Worm (Caenorhabditis elegans): Measurements from ENCODE around the gene F10D7.11.

The F10D7.11 gene

ce11 chrX:17396456-17396855 lies 33.8 kb downstream of the F10D7.11 start, which contains the start of the genes vap-1 and F11C7.2:
Gene vap-1, minus strand, starts transcription at chrX:17396556.
Gene F11C7.2, plus strand, starts transcription at chrX:17396814.
- TF ChIP-seq efl-1 (optimal IDR thresholded peaks at IDR 0.05) (no peak), efl-1 (GFP tag; optimal IDR thresholded peaks at IDR 0.05 in 1 of 2) (peak in 1 of 2 experiments; percentile 24), hpl-2 (GFP tag; optimal IDR thresholded peaks at IDR 0.05) (no peak), fkh-8 (tag; optimal IDR thresholded peaks at IDR 0.05) (no peak), C16A3.4 (tag; optimal IDR thresholded peaks at IDR 0.05) (no peak), skn-1 (tag; optimal IDR thresholded peaks at IDR 0.05) (no peak), snu-23 (GFP tag; optimal IDR thresholded peaks at IDR 0.05) (peak; percentile 24), ceh-82 (tag; optimal IDR thresholded peaks at IDR 0.05) (no peak), hlh-4 (tag; optimal IDR thresholded peaks at IDR 0.05) (no peak), nhr-85 (tag) (no peak), C04F5.9 (tag; optimal IDR thresholded peaks at IDR 0.05) (no peak), zag-1 (tag; optimal IDR thresholded peaks at IDR 0.05) (no peak)

ce11 chrX:17398293-17398692 lies 35.7 kb downstream of the F10D7.11 start, which contains the start of gene F11C7.7:
Gene F11C7.7, plus strand, starts transcription at chrX:17398593.
- no peak for TF ChIP-seq mdl-1 (tag; optimal IDR thresholded peaks at IDR 0.05)

- TF ChIP-seq tbx-2 (tag; optimal IDR thresholded peaks at IDR 0.05) (no peak), snpc-4 (tag; optimal IDR thresholded peaks at IDR 0.05) (no peak), nhr-77 (tag; optimal IDR thresholded peaks at IDR 0.05) (no peak), ama-1 (optimal IDR thresholded peaks at IDR 0.05) (no peak), rnt-1 (tag; optimal IDR thresholded peaks at IDR 0.05) (no peak), isw-1 (GFP tag; IDR thresholded peaks at IDR 0.05) (no peak), ceh-90 (tag; optimal IDR thresholded peaks at IDR 0.05) (no peak), lsy-2 (tag; optimal IDR thresholded peaks at IDR 0.05) (no peak), irx-1 (tag; optimal IDR thresholded peaks at IDR 0.05) (no peak), aha-1 (tag; optimal IDR thresholded peaks at IDR 0.05) (no peak), alr-1 (tag; optimal IDR thresholded peaks at IDR 0.05; ENCODE audit: borderline replicate concordance) (no peak), efl-1 (optimal IDR thresholded peaks at IDR 0.05) (no peak), efl-1 (GFP tag; optimal IDR thresholded peaks at IDR 0.05 in 1 of 2) (no peak), ceh-8 (GFP tag; optimal IDR thresholded peaks at IDR 0.05) (no peak)
These were observed 37.8 kb downstream of the F10D7.11 start for ce11 chrX:17400425-17400824.

- TF ChIP-seq alr-1 (tag; optimal IDR thresholded peaks at IDR 0.05; ENCODE audit: borderline replicate concordance) (no peak), pag-3 (tag; optimal IDR thresholded peaks at IDR 0.05; ENCODE audit: borderline replicate concordance, insufficient read depth) (no peak), efl-3 (GFP tag; optimal IDR thresholded peaks at IDR 0.05) (no peak), Y116A8C.19 (tag; optimal IDR thresholded peaks at IDR 0.05; ENCODE audit: borderline replicate concordance) (no peak), egl-27 (tag; optimal IDR thresholded peaks at IDR 0.05) (no peak), blmp-1 (tag; optimal IDR thresholded peaks at IDR 0.05) (no peak), ztf-11 (tag; optimal IDR thresholded peaks at IDR 0.05) (no peak), hlh-4 (tag; optimal IDR thresholded peaks at IDR 0.05) (no peak), nhr-19 (GFP tag; conservative IDR thresholded peaks at IDR 0.05) (no peak), swsn-7 (tag; optimal IDR thresholded peaks at IDR 0.05) (no peak), elt-3 (tag; optimal IDR thresholded peaks at IDR 0.05) (no peak), lin-39 (tag; optimal IDR thresholded peaks at IDR 0.05) (no peak), hlh-17 (GFP tag; optimal IDR thresholded peaks at IDR 0.05; ENCODE audit: borderline replicate concordance) (no peak)
These were observed 38.6 kb downstream of the F10D7.11 start, which contains the start of gene F11C7.6 for ce11 chrX:17401264-17401663. Gene F11C7.6, plus strand, starts transcription at chrX:17401564.

- TF ChIP-seq lin-13 (GFP tag; optimal IDR thresholded peaks at IDR 0.05): no peak
- TF ChIP-seq ceh-8 (GFP tag; optimal IDR thresholded peaks at IDR 0.05): no peak
- no peak for TF ChIP-seq elt-3 (tag; optimal IDR thresholded peaks at IDR 0.05)
- no peak for TF ChIP-seq nhr-71 (tag; optimal IDR thresholded peaks at IDR 0.05)
- TF ChIP-seq nhr-85 (tag): no peak
- TF ChIP-seq ama-1 (optimal IDR thresholded peaks at IDR 0.05): no peak
- TF ChIP-seq nhr-11 (tag; optimal IDR thresholded peaks at IDR 0.05): no peak
- no peak for TF ChIP-seq jun-1 (tag; optimal IDR thresholded peaks at IDR 0.05)
- TF ChIP-seq dsc-1 (tag; optimal IDR thresholded peaks at IDR 0.05): no peak
- TF ChIP-seq sup-37 (GFP tag; optimal IDR thresholded peaks at IDR 0.05): no peak
- no peak for TF ChIP-seq pqm-1 (tag; optimal IDR thresholded peaks at IDR 0.05)
- TF ChIP-seq Y116A8C.19 (tag; optimal IDR thresholded peaks at IDR 0.05; ENCODE audit: borderline replicate concordance): no peak
- TF ChIP-seq vab-15 (tag; optimal IDR thresholded peaks at IDR 0.05): no peak
- no peak for TF ChIP-seq mab-9 (GFP tag; IDR thresholded peaks at IDR 0.05)
- no peak for TF ChIP-seq nhr-84 (tag; optimal IDR thresholded peaks at IDR 0.05)
- no peak for TF ChIP-seq tbx-2 (tag; optimal IDR thresholded peaks at IDR 0.05)
These were observed 40.4 kb downstream of the F10D7.11 start for ce11 chrX:17403058-17403457.
